Fruit fly (Drosophila melanogaster) whole organism, embryonic: ENCODE data around the gene Tsp29Fa.
A peak's percentile ranks its signal among the peaks of the same experiment; 100 is the strongest.

Source experiments
- CG10321 ChIP-seq: fragments of 200-800 bp; sonication (Bioruptor generic); IDR thresholded peaks from 2 replicates; pipeline ENCODE4 v1.3.6; 2022; ENCODE audit warnings: missing biosample characterization, missing genetic modification characterization
- CG10543 ChIP-seq: fragments of 200-800 bp; sonication (Bioruptor generic); optimal IDR thresholded peaks from 3 replicates; lab custom pipeline; 2017; ENCODE audit warnings: missing biosample characterization, mild to moderate bottlenecking, missing genetic modification characterization, moderate library complexity
- CG12299 ChIP-seq: fragments of 200-800 bp; sonication (Bioruptor generic); optimal IDR thresholded peaks from 2 replicates; lab custom pipeline; 2018; ENCODE audit warnings: missing biosample characterization, mild to moderate bottlenecking, missing genetic modification characterization
- CG12942 ChIP-seq: fragments of 200-800 bp; sonication (Bioruptor generic); optimal IDR thresholded peaks from 3 replicates; lab custom pipeline; 2016; ENCODE audit warnings: missing biosample characterization, missing genetic modification characterization
- CG13287 ChIP-seq: fragments of 200-800 bp; sonication (Bioruptor generic); IDR thresholded peaks from 2 replicates; pipeline ENCODE4 v1.3.6; 2022; ENCODE audit warnings: missing biosample characterization, missing genetic modification characterization; ENCODE audit not compliant: partially characterized antibody
- CG13296 ChIP-seq: fragments of 200-800 bp; sonication (Bioruptor generic); optimal IDR thresholded peaks from 3 replicates; lab custom pipeline; 2018; ENCODE audit warnings: missing biosample characterization, mild to moderate bottlenecking, missing genetic modification characterization
- CG14014 ChIP-seq: fragments of 200-800 bp; sonication (Bioruptor generic); IDR thresholded peaks from 2 replicates; pipeline ENCODE4 v1.3.6; 2022; ENCODE audit warnings: missing biosample characterization, missing genetic modification characterization
- CG14441 ChIP-seq: fragments of 200-800 bp; sonication (Bioruptor generic); IDR thresholded peaks from 2 replicates; pipeline ENCODE4 v1.3.6; 2022; ENCODE audit warnings: missing biosample characterization, missing genetic modification characterization
- CG14667 ChIP-seq: fragments of 200-800 bp; sonication (Bioruptor generic); IDR thresholded peaks from 2 replicates; pipeline ENCODE4 v1.3.6; 2022; ENCODE audit warnings: missing biosample characterization, missing genetic modification characterization
- CG16815 ChIP-seq: fragments of 200-800 bp; sonication (Bioruptor generic); optimal IDR thresholded peaks from 3 replicates; lab custom pipeline; 2017; ENCODE audit warnings: missing biosample characterization, mild to moderate bottlenecking, missing genetic modification characterization
- CG17186 ChIP-seq: fragments of 200-800 bp; sonication (Bioruptor generic); optimal IDR thresholded peaks from 3 replicates; lab custom pipeline; 2017; ENCODE audit warnings: missing biosample characterization, missing genetic modification reagents, missing genetic modification characterization
- CG17612 ChIP-seq: fragments of 200-800 bp; sonication (Bioruptor generic); IDR thresholded peaks from 2 replicates; pipeline ENCODE4 v1.3.6; 2022; ENCODE audit warnings: missing biosample characterization, missing genetic modification characterization
- CG17802 ChIP-seq: fragments of 200-800 bp; sonication (Bioruptor generic); optimal IDR thresholded peaks from 2 replicates; lab custom pipeline; 2018; ENCODE audit warnings: missing biosample characterization, mild to moderate bottlenecking, missing genetic modification characterization, moderate library complexity
- CG17829 ChIP-seq: fragments of 200-800 bp; optimal IDR thresholded peaks from 2 replicates; lab custom pipeline; 2019; ENCODE audit warnings: missing biosample characterization, mild to moderate bottlenecking, missing genetic modification characterization, moderate library complexity
- CG1792 ChIP-seq: fragments of 200-800 bp; sonication (Bioruptor generic); optimal IDR thresholded peaks from 2 replicates; lab custom pipeline; 2016; ENCODE audit warnings: missing biosample characterization, missing genetic modification characterization
- CG18011 ChIP-seq: fragments of 200-800 bp; sonication (Bioruptor generic); optimal IDR thresholded peaks from 2 replicates; lab custom pipeline; 2017; ENCODE audit warnings: missing biosample characterization, missing genetic modification characterization, mild to moderate bottlenecking, moderate library complexity, missing genotype
- CG18262 ChIP-seq: fragments of 200-800 bp; optimal IDR thresholded peaks from 3 replicates; lab custom pipeline; 2019; ENCODE audit warnings: missing biosample characterization, mild to moderate bottlenecking, missing genetic modification characterization, moderate library complexity
- CG18599 ChIP-seq: fragments of 200-800 bp; sonication (Bioruptor generic); optimal IDR thresholded peaks from 3 replicates; lab custom pipeline; 2017; ENCODE audit warnings: missing biosample characterization, missing genetic modification characterization, mild to moderate bottlenecking, moderate library complexity, missing genetic modification reagents
- CG18764 ChIP-seq: fragments of 200-800 bp; sonication (Bioruptor generic); optimal IDR thresholded peaks from 3 replicates; lab custom pipeline; 2016; ENCODE audit warnings: missing biosample characterization, missing genetic modification characterization
- CG32767 ChIP-seq: fragments of 200-800 bp; sonication (Bioruptor generic); IDR thresholded peaks from 2 replicates; pipeline ENCODE4 v1.3.6; 2022; ENCODE audit warnings: missing biosample characterization, missing genetic modification characterization
- CG33557 ChIP-seq: fragments of 200-800 bp; sonication (Bioruptor generic); optimal IDR thresholded peaks from 2 replicates; lab custom pipeline; 2019; ENCODE audit warnings: missing biosample characterization, mild to moderate bottlenecking, missing genetic modification characterization, moderate library complexity
- CG4854 ChIP-seq: fragments of 200-800 bp; sonication (Bioruptor generic); optimal IDR thresholded peaks from 2 replicates; lab custom pipeline; 2016; ENCODE audit warnings: missing biosample characterization, missing genetic modification characterization, inconsistent platforms
- CG6272 ChIP-seq: fragments of 200-800 bp; sonication (Bioruptor generic); IDR thresholded peaks from 2 replicates; pipeline ENCODE4 v1.3.6; 2022; ENCODE audit warnings: missing biosample characterization, missing genetic modification characterization
- CG6689 ChIP-seq: fragments of 200-800 bp; sonication (Bioruptor generic); IDR thresholded peaks from 2 replicates; pipeline ENCODE4 v1.3.6; 2022; ENCODE audit warnings: missing biosample characterization, missing genetic modification characterization
- CG6765 ChIP-seq: fragments of 200-800 bp; sonication (Bioruptor generic); optimal IDR thresholded peaks from 3 replicates; lab custom pipeline; 2017; ENCODE audit warnings: missing biosample characterization, mild to moderate bottlenecking, missing genetic modification characterization
- CG7372 ChIP-seq: fragments of 200-800 bp; sonication (Bioruptor generic); IDR thresholded peaks from 2 replicates; pipeline ENCODE4 v1.3.6; 2022; ENCODE audit warnings: missing biosample characterization, missing genetic modification characterization
- CG7963 ChIP-seq: fragments of 200-800 bp; sonication (Bioruptor generic); IDR thresholded peaks from 3 replicates; pipeline ENCODE4 v1.3.6; 2022; ENCODE audit warnings: missing biosample characterization, missing genetic modification characterization; ENCODE audit not compliant: partially characterized antibody
- CG7987 ChIP-seq: fragments of 200-800 bp; sonication (Bioruptor generic); optimal IDR thresholded peaks from 2 replicates; lab custom pipeline; 2018; ENCODE audit warnings: missing biosample characterization, mild to moderate bottlenecking, missing genetic modification characterization, moderate library complexity
- CG8281 ChIP-seq: fragments of 200-800 bp; sonication (Bioruptor generic); optimal IDR thresholded peaks from 2 replicates; lab custom pipeline; 2018; ENCODE audit warnings: missing biosample characterization, mild to moderate bottlenecking, missing genetic modification characterization, moderate library complexity
- CG9609 ChIP-seq: fragments of 200-800 bp; sonication (Bioruptor generic); optimal IDR thresholded peaks from 3 replicates; lab custom pipeline; 2016; ENCODE audit warnings: missing biosample characterization, missing genetic modification characterization
- CkIIα-i1 ChIP-seq: fragments of 200-800 bp; sonication (Bioruptor generic); IDR thresholded peaks from 2 replicates; pipeline ENCODE4 v1.3.6; 2022; ENCODE audit warnings: missing biosample characterization, missing genetic modification characterization
- D ChIP-seq, 2 experiments: fragments of 200-800 bp in 1 of 2; fragments of >200 bp in 1 of 2; sonication (Bioruptor generic) in 1 of 2; optimal IDR thresholded peaks; 2 replicates in 1 of 2; 3 replicates in 1 of 2; lab custom pipeline; 2017; ENCODE audit warnings: mild to moderate bottlenecking in 1 of 2, missing biosample characterization in 1 of 2, missing genetic modification characterization in 1 of 2, missing genetic modification reagents in 1 of 2
- Elba2 ChIP-seq: fragments of 200-800 bp; sonication (Bioruptor generic); optimal IDR thresholded peaks from 3 replicates; lab custom pipeline; 2016; ENCODE audit warnings: missing biosample characterization, missing genetic modification characterization
- HmgD ChIP-seq: fragments of 200-800 bp; sonication (Bioruptor generic); optimal IDR thresholded peaks from 3 replicates; lab custom pipeline; 2016; ENCODE audit warnings: missing biosample characterization, missing genetic modification characterization
- Hsf ChIP-seq: fragments of 200-800 bp; sonication (Bioruptor generic); optimal IDR thresholded peaks from 3 replicates; lab custom pipeline; 2016; ENCODE audit warnings: missing biosample characterization, missing genetic modification characterization
- Lim3 ChIP-seq: fragments of 200-800 bp; sonication (Bioruptor generic); IDR thresholded peaks from 2 replicates; pipeline ENCODE4 v1.3.6; 2022; ENCODE audit warnings: missing biosample characterization, missing genetic modification characterization
- Lpt ChIP-seq: fragments of >200 bp; optimal IDR thresholded peaks from 2 replicates; lab custom pipeline; 2018; ENCODE audit warnings: missing biosample characterization, missing genetic modification characterization
- Med ChIP-seq: fragments of 200-800 bp; sonication (Bioruptor generic); peaks from one replicate; lab custom pipeline; 2016; ENCODE audit warnings: missing biosample characterization, missing genetic modification characterization, mild to moderate bottlenecking, inconsistent platforms, moderate library complexity
- bigmax ChIP-seq: fragments of 200-800 bp; sonication (Bioruptor generic); optimal IDR thresholded peaks from 2 replicates; lab custom pipeline; 2018; ENCODE audit warnings: missing biosample characterization, mild to moderate bottlenecking, missing genetic modification characterization
- croc ChIP-seq: fragments of 200-800 bp; sonication (Bioruptor generic); conservative IDR thresholded peaks from 3 replicates; pipeline ENCODE4 v1.3.6; 2022; ENCODE audit warnings: missing biosample characterization, missing genetic modification characterization
- fd3F ChIP-seq: fragments of 200-800 bp; sonication (Bioruptor generic); optimal IDR thresholded peaks from 2 replicates; lab custom pipeline; 2018; ENCODE audit warnings: missing biosample characterization, mild to moderate bottlenecking, missing genetic modification characterization, moderate library complexity
- ftz-f1 ChIP-seq: fragments of 200-800 bp; sonication (Bioruptor generic); optimal IDR thresholded peaks from 2 replicates; lab custom pipeline; 2016; ENCODE audit warnings: missing biosample characterization, missing genetic modification characterization
- org-1 ChIP-seq: fragments of 200-800 bp; sonication (Bioruptor generic); optimal IDR thresholded peaks from 2 replicates; lab custom pipeline; 2017; ENCODE audit warnings: missing biosample characterization, missing genetic modification characterization
- peb ChIP-seq: fragments of 200-800 bp; sonication (Bioruptor generic); IDR thresholded peaks from 2 replicates; pipeline ENCODE4 v1.3.6; 2022; ENCODE audit warnings: missing biosample characterization, missing genetic modification characterization
- pzg ChIP-seq: fragments of 200-800 bp; sonication (Bioruptor generic); optimal IDR thresholded peaks from 3 replicates; lab custom pipeline; 2018; ENCODE audit warnings: missing biosample characterization, mild to moderate bottlenecking, missing genetic modification characterization, moderate library complexity
- row ChIP-seq: fragments of 200-800 bp; sonication (Bioruptor generic); IDR thresholded peaks from 3 replicates; pipeline ENCODE4 v1.3.6; 2022; ENCODE audit warnings: missing biosample characterization, missing genetic modification characterization
- sd ChIP-seq: fragments of 200-800 bp; sonication (Bioruptor generic); optimal IDR thresholded peaks from 3 replicates; lab custom pipeline; 2018; ENCODE audit warnings: missing biosample characterization, mild to moderate bottlenecking, missing genetic modification characterization, moderate library complexity
- slp2 ChIP-seq: fragments of 200-800 bp; sonication (Bioruptor generic); optimal IDR thresholded peaks from 2 replicates; lab custom pipeline; 2016; ENCODE audit warnings: missing biosample characterization, missing genetic modification characterization
- so ChIP-seq: fragments of 200-800 bp; sonication (Bioruptor generic); IDR thresholded peaks from 3 replicates; pipeline ENCODE4 v1.3.6; 2022; ENCODE audit warnings: missing biosample characterization, missing genetic modification characterization
- sob ChIP-seq: fragments of 200-800 bp; sonication (Bioruptor generic); IDR thresholded peaks from 2 replicates; pipeline ENCODE4 v1.3.6; 2022; ENCODE audit warnings: missing biosample characterization, missing genetic modification characterization
- wor ChIP-seq: fragments of 200-800 bp; sonication (Bioruptor generic); IDR thresholded peaks from 2 replicates; pipeline ENCODE4 v1.3.6; 2022; ENCODE audit warnings: missing biosample characterization, missing genetic modification characterization

The Tsp29Fa gene

dm6 chr2L:8894224-8894623, 39.5 kb upstream of the Tsp29Fa start (continued):
- TF ChIP-seq so (GFP tag; lab: Robert Waterston, UW): no peak
- TF ChIP-seq CG10543 (GFP tag; lab: Kevin White, UChicago): no peak
- no peak for TF ChIP-seq CG17802 (tag; lab: Kevin White, UChicago)
- peak; percentile 26; the same call in 1 of the 2 replicates for TF ChIP-seq CG6689 (GFP tag; lab: Robert Waterston, UW)
- TF ChIP-seq CG17186: no peak
- TF ChIP-seq CG12299 (tag; lab: Kevin White, UChicago): no peak
- no peak for TF ChIP-seq org-1 (GFP tag; lab: Kevin White, UChicago)
- TF ChIP-seq slp2 (GFP tag; lab: Kevin White, UChicago): no peak
- TF ChIP-seq Lim3 (GFP tag; lab: Robert Waterston, UW): no peak
- peak; percentile 58 for TF ChIP-seq CG18599 (GFP tag; lab: Kevin White, UChicago)
- no peak for TF ChIP-seq CG14667 (GFP tag; lab: Robert Waterston, UW)
- TF ChIP-seq CG17829 (tag; lab: Kevin White, UChicago): no peak
- TF ChIP-seq CG13287 (GFP tag; lab: Robert Waterston, UW): no peak
- peak; percentile 70 for TF ChIP-seq CG14441
- TF ChIP-seq CG18011 (GFP tag; lab: Kevin White, UChicago): no peak
- TF ChIP-seq CG6765 (GFP tag; lab: Kevin White, UChicago): no peak
- TF ChIP-seq fd3F (GFP tag; lab: Kevin White, UChicago): peak; percentile 30
- no peak for TF ChIP-seq Hsf (GFP tag; lab: Kevin White, UChicago)
- TF ChIP-seq Lpt (GFP tag; lab: Kevin White, UChicago): no peak
- TF ChIP-seq row: peak; percentile 46; the same call in 2 of the 3 replicates
- TF ChIP-seq CG4854 (GFP tag; lab: Kevin White, UChicago): no peak
- TF ChIP-seq wor (GFP tag; lab: Robert Waterston, UW): no peak
- peak; percentile 2 for TF ChIP-seq sd (tag; lab: Kevin White, UChicago)
- TF ChIP-seq CG32767: no peak
- peak; percentile 93 for TF ChIP-seq Med (GFP tag; lab: Kevin White, UChicago)
- no peak for TF ChIP-seq CG8281 (tag; lab: Kevin White, UChicago)
- no peak for TF ChIP-seq Elba2
- no peak for TF ChIP-seq CG16815 (GFP tag; lab: Kevin White, UChicago)
- TF ChIP-seq CG33557 (GFP tag; lab: Kevin White, UChicago): no peak
- TF ChIP-seq CG10321 (GFP tag; lab: Robert Waterston, UW): no peak
- no peak for TF ChIP-seq CG1792
- no peak for TF ChIP-seq CG7963 (GFP tag; lab: Robert Waterston, UW)
- TF ChIP-seq peb (GFP tag; lab: Robert Waterston, UW): no peak
- no peak for TF ChIP-seq D (optimal IDR thresholded peaks at IDR 0.05; lab: Kevin White, UChicago)
- TF ChIP-seq D (GFP tag; optimal IDR thresholded peaks at IDR 0.05; lab: Kevin White, UChicago): no peak
- peak; percentile 36; the same call in 1 of the 2 replicates for TF ChIP-seq CG17612
- TF ChIP-seq pzg (GFP tag; lab: Kevin White, UChicago): no peak
- TF ChIP-seq CG18262 (tag; lab: Kevin White, UChicago): no peak
- no peak for TF ChIP-seq CG9609 (GFP tag; lab: Kevin White, UChicago)
- TF ChIP-seq CG7372: peak; percentile 54
- TF ChIP-seq CkIIα-i1 (GFP tag; lab: Robert Waterston, UW): no peak
- peak; percentile 53 for TF ChIP-seq sob (GFP tag; lab: Robert Waterston, UW)
- peak; percentile 80 for TF ChIP-seq CG14014 (GFP tag; lab: Robert Waterston, UW)
- no peak for TF ChIP-seq HmgD (GFP tag; lab: Kevin White, UChicago)
- no peak for TF ChIP-seq croc (GFP tag; lab: Robert Waterston, UW)
- peak; percentile 4 for TF ChIP-seq CG13296 (GFP tag; lab: Kevin White, UChicago)
- TF ChIP-seq CG6272 (GFP tag; lab: Robert Waterston, UW): no peak
- no peak for TF ChIP-seq ftz-f1 (GFP tag; lab: Kevin White, UChicago)
- TF ChIP-seq bigmax (GFP tag; lab: Kevin White, UChicago): no peak
- TF ChIP-seq CG18764 (GFP tag; lab: Kevin White, UChicago): no peak
- no peak for TF ChIP-seq CG12942 (GFP tag; lab: Kevin White, UChicago)
- TF ChIP-seq CG7987 (GFP tag; lab: Kevin White, UChicago): no peak
